Fruit fly (Drosophila melanogaster) whole organism, prepupa: Measurements from ENCODE around the gene CG46467.

ENCODE experiments used
- CG10631 ChIP-seq: fragments of 200-800 bp; sonication (Bioruptor generic); optimal IDR thresholded peaks from 2 replicates; lab custom pipeline; 2016; ENCODE audit warnings: missing biosample characterization, missing genetic modification characterization
- CG11902 ChIP-seq: fragments of 200-800 bp; sonication (Bioruptor generic); optimal IDR thresholded peaks from 3 replicates; lab custom pipeline; 2016; ENCODE audit warnings: missing biosample characterization, missing genetic modification characterization
- CG3032 ChIP-seq: fragments of 200-800 bp; optimal IDR thresholded peaks from 2 replicates; lab custom pipeline; 2019; ENCODE audit warnings: missing biosample characterization, mild to moderate bottlenecking, missing genetic modification characterization, moderate library complexity
- CG31627 ChIP-seq: fragments of 200-800 bp; sonication (Bioruptor generic); optimal IDR thresholded peaks from 3 replicates; lab custom pipeline; 2016; ENCODE audit warnings: missing biosample characterization, missing genetic modification characterization
- CG32006 ChIP-seq: fragments of 200-800 bp; sonication (Bioruptor generic); optimal IDR thresholded peaks from 3 replicates; lab custom pipeline; 2017; ENCODE audit warnings: missing biosample characterization, mild to moderate bottlenecking, missing genetic modification characterization
- CG34406 ChIP-seq: fragments of 200-800 bp; sonication (Bioruptor generic); optimal IDR thresholded peaks from 3 replicates; lab custom pipeline; 2016; ENCODE audit warnings: missing biosample characterization, missing genetic modification characterization
- CG4318 ChIP-seq: fragments of 200-800 bp; sonication (Bioruptor generic); optimal IDR thresholded peaks from 3 replicates; lab custom pipeline; 2017; ENCODE audit warnings: missing biosample characterization, mild to moderate bottlenecking, missing genetic modification characterization
- CG6163 ChIP-seq: fragments of 200-800 bp; sonication (Bioruptor generic); IDR thresholded peaks from 3 replicates; pipeline ENCODE4 v1.3.6; 2022; ENCODE audit warnings: missing biosample characterization, missing genetic modification characterization
- CG6276 ChIP-seq: fragments of 200-800 bp; sonication (Bioruptor generic); optimal IDR thresholded peaks from 2 replicates; lab custom pipeline; 2017; ENCODE audit warnings: missing biosample characterization, mild to moderate bottlenecking, missing genetic modification characterization
- CG7368 ChIP-seq: fragments of 200-800 bp; sonication (Bioruptor generic); optimal IDR thresholded peaks from 3 replicates; lab custom pipeline; 2016; ENCODE audit warnings: missing biosample characterization, missing genetic modification characterization
- CG8319 ChIP-seq: fragments of 200-800 bp; sonication (Bioruptor generic); optimal IDR thresholded peaks from 3 replicates; lab custom pipeline; 2016; ENCODE audit warnings: missing biosample characterization, missing genetic modification characterization
- CG8632 ChIP-seq: fragments of 200-800 bp; sonication (Bioruptor generic); optimal IDR thresholded peaks from 3 replicates; lab custom pipeline; 2016; ENCODE audit warnings: missing biosample characterization, missing genetic modification characterization
- Eip75B ChIP-seq: fragments of 200-800 bp; sonication (Bioruptor generic); optimal IDR thresholded peaks from 3 replicates; lab custom pipeline; 2016; ENCODE audit warnings: missing biosample characterization, missing genetic modification characterization
- Ets21C ChIP-seq: fragments of 200-800 bp; sonication (Bioruptor generic); optimal IDR thresholded peaks from 3 replicates; lab custom pipeline; 2016; ENCODE audit warnings: missing biosample characterization, missing genetic modification characterization
- Gug ChIP-seq: fragments of 200-800 bp; sonication (Bioruptor generic); IDR thresholded peaks from 2 replicates; pipeline ENCODE4 v1.3.6; 2022; ENCODE audit warnings: missing biosample characterization, missing genetic modification characterization
- Hr38 ChIP-seq: sonication (Bioruptor generic); optimal IDR thresholded peaks from 2 replicates; lab custom pipeline; 2016; ENCODE audit warnings: missing biosample characterization, missing genetic modification characterization
- Hr39 ChIP-seq: fragments of 200-800 bp; sonication (Bioruptor generic); optimal IDR thresholded peaks from 2 replicates; lab custom pipeline; 2016; ENCODE audit warnings: missing biosample characterization, missing genetic modification characterization
- Hr4 ChIP-seq: fragments of 200-800 bp; sonication (Bioruptor generic); optimal IDR thresholded peaks from 3 replicates; lab custom pipeline; 2016; ENCODE audit warnings: missing biosample characterization, missing genetic modification characterization
- Lpt ChIP-seq: fragments of 200-800 bp; sonication (Bioruptor generic); optimal IDR thresholded peaks from 3 replicates; lab custom pipeline; 2016; ENCODE audit warnings: missing biosample characterization, missing genetic modification characterization
- Sox14 ChIP-seq: fragments of 200-800 bp; sonication (Bioruptor generic); optimal IDR thresholded peaks from 3 replicates; lab custom pipeline; 2016; ENCODE audit warnings: missing biosample characterization, missing genetic modification characterization
- achi ChIP-seq: fragments of 200-800 bp; sonication (Bioruptor generic); optimal IDR thresholded peaks from 3 replicates; lab custom pipeline; 2016; ENCODE audit warnings: missing biosample characterization, missing genetic modification characterization
- dac ChIP-seq: fragments of 200-800 bp; sonication (Bioruptor generic); optimal IDR thresholded peaks from 2 replicates; lab custom pipeline; 2017; ENCODE audit warnings: missing biosample characterization, mild to moderate bottlenecking, missing genetic modification characterization
- eg ChIP-seq: fragments of 200-800 bp; sonication (Bioruptor generic); IDR thresholded peaks from 3 replicates; pipeline ENCODE4 v1.3.6; 2022; ENCODE audit warnings: missing biosample characterization, missing genetic modification characterization
- esn ChIP-seq: fragments of 200-800 bp; sonication (Bioruptor generic); optimal IDR thresholded peaks from 2 replicates; lab custom pipeline; 2016; ENCODE audit warnings: missing biosample characterization, mild to moderate bottlenecking, missing genetic modification characterization, moderate library complexity
- fd59A ChIP-seq: fragments of 200-800 bp; sonication (Bioruptor generic); optimal IDR thresholded peaks from 2 replicates; lab custom pipeline; 2017; ENCODE audit warnings: missing biosample characterization, mild to moderate bottlenecking, missing genetic modification characterization, missing genetic modification reagents
- fkh ChIP-seq: fragments of 200-800 bp; sonication (Bioruptor generic); optimal IDR thresholded peaks from 3 replicates; lab custom pipeline; 2017; ENCODE audit warnings: missing biosample characterization, mild to moderate bottlenecking, missing genetic modification characterization, moderate library complexity
- lz ChIP-seq: fragments of 200-800 bp; sonication (Bioruptor generic); optimal IDR thresholded peaks from 3 replicates; lab custom pipeline; 2016; ENCODE audit warnings: missing biosample characterization, missing genetic modification characterization
- pdm3 ChIP-seq: fragments of 200-800 bp; sonication (Bioruptor generic); optimal IDR thresholded peaks from 3 replicates; lab custom pipeline; 2016; ENCODE audit warnings: missing biosample characterization, missing genetic modification characterization
- salr ChIP-seq, 2 experiments: fragments of 200-800 bp; sonication (Bioruptor generic); optimal IDR thresholded peaks; 3 replicates each; lab custom pipeline; 2016 to 2018; ENCODE audit warnings: missing biosample characterization in 2 of 2, missing genetic modification characterization in 2 of 2, mild to moderate bottlenecking in 1 of 2
- spab ChIP-seq: fragments of 200-800 bp; sonication (Bioruptor generic); optimal IDR thresholded peaks from 2 replicates; lab custom pipeline; 2017; ENCODE audit warnings: missing biosample characterization, mild to moderate bottlenecking, missing genetic modification characterization, missing genetic modification reagents
- ss ChIP-seq, 2 experiments: fragments of 200-800 bp; sonication (Bioruptor generic); optimal IDR thresholded peaks; 2 replicates in 1 of 2; 3 replicates in 1 of 2; lab custom pipeline; 2017 to 2018; ENCODE audit warnings: mild to moderate bottlenecking in 2 of 2, missing biosample characterization in 2 of 2, missing genetic modification characterization in 2 of 2, moderate library complexity in 1 of 2
- svp ChIP-seq: fragments of 200-800 bp; sonication (Bioruptor generic); peaks from one replicate; lab custom pipeline; 2016; ENCODE audit warnings: missing biosample characterization, missing genetic modification characterization
- topi ChIP-seq: fragments of 200-800 bp; sonication (Bioruptor generic); optimal IDR thresholded peaks from 3 replicates; lab custom pipeline; 2016; ENCODE audit warnings: missing biosample characterization, missing genetic modification characterization
- vri ChIP-seq: fragments of 200-800 bp; sonication (Bioruptor generic); optimal IDR thresholded peaks from 3 replicates; lab custom pipeline; 2016; ENCODE audit warnings: missing biosample characterization, mild to moderate bottlenecking, missing genetic modification characterization

CG46467 gene

DNA sequence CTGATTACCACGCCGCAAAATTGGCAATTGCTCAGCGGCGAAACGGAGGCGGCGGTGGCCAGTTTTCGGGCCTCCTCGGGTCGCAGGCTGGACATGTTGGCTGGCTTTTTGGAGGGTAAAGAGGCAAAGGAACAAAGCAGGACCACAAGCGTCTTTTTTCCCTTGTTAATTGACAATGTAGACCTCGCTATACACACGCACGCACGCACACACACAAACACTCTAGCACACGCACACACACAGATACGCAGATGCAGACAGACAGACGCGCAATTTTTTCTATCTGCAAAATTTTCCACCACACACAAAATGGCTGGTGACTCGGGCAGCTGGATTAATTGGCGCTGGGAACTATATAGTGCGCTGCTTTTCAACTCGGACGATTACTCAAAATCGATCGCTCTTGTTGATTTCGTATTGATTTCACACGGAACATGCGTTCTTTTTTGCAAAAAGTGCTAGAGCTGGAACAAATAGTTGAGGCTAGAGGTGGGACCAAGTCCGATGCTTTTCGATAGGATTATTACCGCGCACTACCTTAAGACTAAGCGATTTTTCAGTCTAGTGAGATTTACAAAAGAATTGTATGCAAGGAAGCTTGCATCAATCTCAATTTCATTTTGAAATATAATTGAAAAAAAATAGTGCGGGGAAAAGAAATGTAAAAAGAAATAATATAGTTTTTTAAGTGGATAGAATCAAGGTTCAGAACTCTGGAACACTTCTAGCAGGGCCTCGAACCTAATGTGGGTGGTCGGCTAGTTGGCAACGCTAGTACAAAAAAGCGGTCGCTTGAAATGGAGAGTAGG lies 111.3 kb downstream of the CG46467 start, which contains the start of gene Art4 (continued):
- TF ChIP-seq esn (GFP tag; lab: Kevin White, UChicago): peak; percentile 53
- peak; percentile 13 for TF ChIP-seq Ets21C (GFP tag; lab: Kevin White, UChicago)
- no peak for TF ChIP-seq achi (GFP tag; lab: Kevin White, UChicago)
- no peak for TF ChIP-seq CG34406 (GFP tag; lab: Kevin White, UChicago)
- TF ChIP-seq Sox14 (GFP tag; lab: Kevin White, UChicago): peak; percentile 26
- TF ChIP-seq vri (GFP tag; lab: Kevin White, UChicago): peak; percentile 18
- no peak for TF ChIP-seq CG32006 (GFP tag; lab: Kevin White, UChicago)
- TF ChIP-seq Hr4 (GFP tag; lab: Kevin White, UChicago): no peak
- no peak for TF ChIP-seq svp (GFP tag; lab: Kevin White, UChicago)
- no peak for TF ChIP-seq fd59A (GFP tag; lab: Kevin White, UChicago)
- TF ChIP-seq CG6163 (GFP tag; lab: Robert Waterston, UW): 0 out of 3 replicates have a peak, but pooled peaks have one; percentile 21
- no peak for TF ChIP-seq CG7368 (GFP tag; lab: Kevin White, UChicago)
- TF ChIP-seq Hr39: peak; percentile 14
- TF ChIP-seq ss (GFP tag; optimal IDR thresholded peaks at IDR 0.05; lab: Kevin White, UChicago): peak in 1 of 2 experiments; percentile 41
- no peak for TF ChIP-seq dac (GFP tag; lab: Kevin White, UChicago)
- TF ChIP-seq CG4318 (GFP tag; lab: Kevin White, UChicago): no peak
- TF ChIP-seq Lpt: no peak
- TF ChIP-seq pdm3 (GFP tag; lab: Kevin White, UChicago): no peak
- 0 out of 3 replicates have a peak, but pooled peaks have one; percentile 10 for TF ChIP-seq eg (GFP tag; lab: Robert Waterston, UW)
- no peak for TF ChIP-seq CG11902 (GFP tag; lab: Kevin White, UChicago)
- peak; percentile 33 for TF ChIP-seq CG3032
- TF ChIP-seq lz: peak; percentile 14
- TF ChIP-seq, all 60 proteins: peak for 21

DNA sequence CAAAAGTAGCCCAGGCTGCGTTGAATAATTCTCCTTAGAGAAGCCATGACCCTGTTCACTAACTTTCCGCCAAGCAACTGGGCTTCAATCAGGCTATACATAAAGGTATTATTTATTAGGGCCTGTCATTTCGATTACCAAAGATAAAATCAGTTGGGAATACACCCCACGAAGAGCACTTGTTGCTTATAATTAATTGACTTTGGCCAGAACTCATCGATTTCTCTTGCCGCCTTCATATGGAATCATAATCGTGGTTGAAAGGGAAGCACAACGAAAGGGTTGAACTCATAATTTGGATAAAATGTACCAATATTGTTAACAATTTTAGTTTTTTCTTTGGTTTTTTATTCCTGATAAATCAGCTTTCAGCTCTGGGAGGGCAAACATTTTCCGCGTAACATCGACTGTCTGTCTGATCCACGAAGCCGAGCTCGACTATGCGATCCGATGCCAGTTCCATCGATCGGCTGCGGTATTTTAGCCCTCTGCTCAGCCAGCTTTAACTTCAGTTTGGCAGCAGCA lies 122.3 kb downstream of the CG46467 start, which contains the start of the genes Gr85a and Spn85F:
Gene Gr85a (minus strand): TSS at position 101 of the 525 bp plus-strand sequence.
Gene Spn85F (plus strand): TSS at position 475 of the 525 bp plus-strand sequence.
- TF ChIP-seq CG7368 (GFP tag; lab: Kevin White, UChicago): no peak
- no peak for TF ChIP-seq CG3032
- TF ChIP-seq CG31627 (GFP tag; lab: Kevin White, UChicago): no peak
- TF ChIP-seq topi (GFP tag; lab: Kevin White, UChicago): no peak
- TF ChIP-seq Gug (GFP tag; lab: Robert Waterston, UW): no peak
- TF ChIP-seq CG8319 (GFP tag; lab: Kevin White, UChicago): no peak
- no peak for TF ChIP-seq CG34406 (GFP tag; lab: Kevin White, UChicago)
- TF ChIP-seq CG6163 (GFP tag; lab: Robert Waterston, UW): no peak
- no peak for TF ChIP-seq Hr38 (GFP tag; lab: Kevin White, UChicago)
- TF ChIP-seq CG32006 (GFP tag; lab: Kevin White, UChicago): no peak
- no peak for TF ChIP-seq fd59A (GFP tag; lab: Kevin White, UChicago)
- no peak for TF ChIP-seq salr (GFP tag; optimal IDR thresholded peaks at IDR 0.05; lab: Kevin White, UChicago)
- TF ChIP-seq CG10631 (GFP tag; lab: Kevin White, UChicago): no peak
- TF ChIP-seq CG8632 (GFP tag; lab: Kevin White, UChicago): no peak
- TF ChIP-seq CG11902 (GFP tag; lab: Kevin White, UChicago): no peak
- no peak for TF ChIP-seq lz
- TF ChIP-seq CG6276 (GFP tag; lab: Kevin White, UChicago): no peak
- TF ChIP-seq spab (GFP tag; lab: Kevin White, UChicago): no peak
- TF ChIP-seq Sox14 (GFP tag; lab: Kevin White, UChicago): no peak

DNA sequence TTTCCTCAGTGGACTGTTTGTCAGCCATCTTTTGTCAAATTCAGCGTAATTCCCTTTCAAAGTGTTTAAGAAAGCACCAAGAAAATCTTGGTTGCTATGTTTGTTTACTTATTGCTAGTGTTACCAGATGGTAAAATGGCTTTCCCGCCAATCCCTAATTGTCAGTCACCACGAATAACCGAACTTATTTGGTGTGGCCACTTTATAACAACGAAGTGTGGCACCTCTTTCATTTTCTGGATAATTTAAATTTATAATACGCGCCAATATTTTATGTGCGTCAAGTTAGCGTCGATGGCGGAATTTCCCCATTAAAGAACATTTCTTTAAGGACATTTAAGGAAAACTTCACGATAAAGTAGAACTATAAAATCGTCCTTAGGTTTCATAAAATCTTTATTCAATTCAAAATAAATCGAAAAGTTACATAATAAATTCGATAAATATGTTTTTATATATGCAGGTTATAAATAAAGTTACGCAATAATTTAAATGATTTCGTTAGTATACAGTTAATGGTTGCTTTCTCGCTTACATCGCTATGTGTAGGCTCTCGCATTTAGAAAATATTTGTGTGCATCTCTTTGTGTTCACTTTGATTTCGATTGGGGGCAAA lies 126.8 kb downstream of the CG46467 start, which contains the start of gene CG5359:
Gene CG5359 (minus strand): TSS at position 103 of the 616 bp plus-strand sequence.
- TF ChIP-seq Sox14 (GFP tag; lab: Kevin White, UChicago) (no peak), vri (GFP tag; lab: Kevin White, UChicago) (peak; percentile 55), fkh (GFP tag; lab: Kevin White, UChicago) (peak; percentile 98), Eip75B (GFP tag; lab: Kevin White, UChicago) (no peak), topi (GFP tag; lab: Kevin White, UChicago) (no peak)
